Fruit fly (Drosophila melanogaster) whole organism, embryonic: ENCODE data around the gene CG13380.
A peak's percentile ranks its signal among the peaks of the same experiment; 100 is the strongest.

ENCODE experiments used
- Adf1 ChIP-seq: fragments of 200-800 bp; sonication (Bioruptor generic); IDR thresholded peaks from 2 replicates; pipeline ENCODE4 v1.3.6; 2022; ENCODE audit warnings: missing biosample characterization, missing genetic modification characterization
- CG12104 ChIP-seq: fragments of 200-800 bp; sonication (Bioruptor generic); optimal IDR thresholded peaks from 3 replicates; lab custom pipeline; 2016; ENCODE audit warnings: missing biosample characterization, missing genetic modification characterization
- CG12155 ChIP-seq: fragments of 200-800 bp; sonication (Bioruptor generic); optimal IDR thresholded peaks from 3 replicates; lab custom pipeline; 2016; ENCODE audit warnings: missing biosample characterization, missing genetic modification characterization
- CG12391 ChIP-seq: fragments of 200-800 bp; sonication (Bioruptor generic); optimal IDR thresholded peaks from 3 replicates; lab custom pipeline; 2018; ENCODE audit warnings: missing biosample characterization, mild to moderate bottlenecking, missing genetic modification characterization, moderate library complexity
- CG14965 ChIP-seq: fragments of 200-800 bp; sonication (Bioruptor generic); optimal IDR thresholded peaks from 2 replicates; lab custom pipeline; 2016; ENCODE audit warnings: missing biosample characterization, missing genetic modification characterization, borderline replicate concordance
- CG1647 ChIP-seq: fragments of 200-800 bp; sonication (Bioruptor generic); optimal IDR thresholded peaks from 3 replicates; lab custom pipeline; 2016; ENCODE audit warnings: missing biosample characterization, missing genetic modification characterization
- CG16863 ChIP-seq: fragments of 200-800 bp; sonication (Bioruptor generic); optimal IDR thresholded peaks from 3 replicates; lab custom pipeline; 2016; ENCODE audit warnings: missing biosample characterization, missing genetic modification characterization
- CG17186 ChIP-seq: fragments of 200-800 bp; sonication (Bioruptor generic); optimal IDR thresholded peaks from 3 replicates; lab custom pipeline; 2017; ENCODE audit warnings: missing biosample characterization, missing genetic modification reagents, missing genetic modification characterization
- CG17385 ChIP-seq: fragments of 200-800 bp; sonication (Bioruptor generic); optimal IDR thresholded peaks from 3 replicates; lab custom pipeline; 2018; ENCODE audit warnings: missing biosample characterization, mild to moderate bottlenecking, missing genetic modification characterization
- CG1792 ChIP-seq: fragments of 200-800 bp; sonication (Bioruptor generic); optimal IDR thresholded peaks from 2 replicates; lab custom pipeline; 2016; ENCODE audit warnings: missing biosample characterization, missing genetic modification characterization
- CG18476 ChIP-seq: fragments of 200-800 bp; sonication (Bioruptor generic); optimal IDR thresholded peaks from 2 replicates; lab custom pipeline; 2016; ENCODE audit warnings: missing biosample characterization, mild to moderate bottlenecking, missing genetic modification characterization
- CG2129 ChIP-seq: fragments of 200-800 bp; sonication (Bioruptor generic); IDR thresholded peaks from 2 replicates; pipeline ENCODE4 v1.3.6; 2022; ENCODE audit warnings: missing biosample characterization, missing genetic modification characterization; ENCODE audit not compliant: partially characterized antibody
- CG31441 ChIP-seq: fragments of 200-800 bp; sonication (Bioruptor generic); IDR thresholded peaks from 2 replicates; pipeline ENCODE4 v1.3.6; 2022; ENCODE audit warnings: missing biosample characterization, missing genetic modification characterization
- CG4820 ChIP-seq: fragments of 200-800 bp; sonication (Bioruptor generic); optimal IDR thresholded peaks from 3 replicates; lab custom pipeline; 2016; ENCODE audit warnings: missing biosample characterization, missing genetic modification characterization
- CG6791 ChIP-seq: fragments of 200-800 bp; sonication (Bioruptor generic); IDR thresholded peaks from 3 replicates; pipeline ENCODE4 v1.3.6; 2022; ENCODE audit warnings: missing biosample characterization, missing genetic modification characterization; ENCODE audit not compliant: partially characterized antibody
- CG8281 ChIP-seq: fragments of 200-800 bp; sonication (Bioruptor generic); optimal IDR thresholded peaks from 2 replicates; lab custom pipeline; 2018; ENCODE audit warnings: missing biosample characterization, mild to moderate bottlenecking, missing genetic modification characterization, moderate library complexity
- CG8290 ChIP-seq, 3 experiments: fragments of 200-800 bp; sonication (Bioruptor generic); optimal IDR thresholded peaks; 2 replicates each; lab custom pipeline; 2016 to 2019; ENCODE audit warnings: missing biosample characterization in 3 of 3, missing genetic modification characterization in 3 of 3, mild to moderate bottlenecking in 2 of 3, moderate library complexity in 1 of 3
- D19A ChIP-seq: fragments of 200-800 bp; optimal IDR thresholded peaks from 3 replicates; lab custom pipeline; 2019; ENCODE audit warnings: missing biosample characterization, mild to moderate bottlenecking, missing genetic modification characterization, moderate library complexity
- Dip3 ChIP-seq: fragments of 200-800 bp; sonication (Bioruptor generic); optimal IDR thresholded peaks from 3 replicates; lab custom pipeline; 2016; ENCODE audit warnings: missing biosample characterization, missing genetic modification characterization
- Dll ChIP-seq: fragments of 200-800 bp; sonication (Bioruptor generic); IDR thresholded peaks from 4 replicates; pipeline ENCODE4 v1.3.6; 2022; ENCODE audit warnings: missing biosample characterization, missing genetic modification characterization; ENCODE audit not compliant: partially characterized antibody
- Dp ChIP-seq: fragments of 200-800 bp; sonication (Bioruptor generic); optimal IDR thresholded peaks from 2 replicates; lab custom pipeline; 2018; ENCODE audit warnings: missing biosample characterization, mild to moderate bottlenecking, missing genetic modification characterization, moderate library complexity
- Elba2 ChIP-seq: fragments of 200-800 bp; sonication (Bioruptor generic); optimal IDR thresholded peaks from 3 replicates; lab custom pipeline; 2016; ENCODE audit warnings: missing biosample characterization, missing genetic modification characterization
- Ets65A ChIP-seq: fragments of 200-800 bp; sonication (Bioruptor generic); peaks from one replicate; lab custom pipeline; 2016; ENCODE audit warnings: missing biosample characterization, missing genetic modification characterization
- Fer1 ChIP-seq: fragments of 200-800 bp; sonication (Bioruptor generic); optimal IDR thresholded peaks from 2 replicates; lab custom pipeline; 2017; ENCODE audit warnings: missing biosample characterization, mild to moderate bottlenecking, missing genetic modification characterization
- Hr78 ChIP-seq, 2 experiments: fragments of 200-800 bp in 1 of 2; fragments of >200 bp in 1 of 2; sonication (Bioruptor generic) in 1 of 2; optimal IDR thresholded peaks; 2 replicates each; lab custom pipeline; 2017 to 2019; ENCODE audit warnings: missing biosample characterization in 2 of 2, missing genetic modification characterization in 2 of 2, mild to moderate bottlenecking in 1 of 2, moderate library complexity in 1 of 2
- Lhr ChIP-seq: fragments of 200-800 bp; sonication (Bioruptor generic); optimal IDR thresholded peaks from 3 replicates; lab custom pipeline; 2017; ENCODE audit warnings: mild to moderate bottlenecking, missing biosample characterization, missing genetic modification reagents, missing genetic modification characterization
- Lpt ChIP-seq: fragments of >200 bp; optimal IDR thresholded peaks from 2 replicates; lab custom pipeline; 2018; ENCODE audit warnings: missing biosample characterization, missing genetic modification characterization
- Mad ChIP-seq: fragments of 200-800 bp; sonication (Bioruptor generic); optimal IDR thresholded peaks from 2 replicates; lab custom pipeline; 2016; ENCODE audit warnings: missing biosample characterization, missing genetic modification characterization
- Max ChIP-seq: fragments of 200-800 bp; sonication (Bioruptor generic); optimal IDR thresholded peaks from 2 replicates; lab custom pipeline; 2016; ENCODE audit warnings: missing biosample characterization, mild to moderate bottlenecking, missing genetic modification characterization
- Meics ChIP-seq: fragments of 200-800 bp; sonication (Bioruptor generic); optimal IDR thresholded peaks from 2 replicates; lab custom pipeline; 2017; ENCODE audit warnings: missing biosample characterization, mild to moderate bottlenecking, missing genetic modification characterization
- NC2β ChIP-seq: fragments of 200-800 bp; sonication (Bioruptor generic); optimal IDR thresholded peaks from 2 replicates; lab custom pipeline; 2016; ENCODE audit warnings: missing biosample characterization, missing genetic modification characterization
- Nf-YA ChIP-seq: fragments of 200-800 bp; sonication (Bioruptor generic); IDR thresholded peaks from 2 replicates; pipeline ENCODE4 v1.3.6; 2022; ENCODE audit warnings: missing biosample characterization, missing genetic modification characterization
- NfI ChIP-seq: fragments of 200-800 bp; sonication (Bioruptor generic); optimal IDR thresholded peaks from 3 replicates; lab custom pipeline; 2018; ENCODE audit warnings: missing biosample characterization, mild to moderate bottlenecking, missing genetic modification characterization, moderate library complexity
- Ptx1 ChIP-seq: fragments of 200-800 bp; sonication (Bioruptor generic); IDR thresholded peaks from 2 replicates; pipeline ENCODE4 v1.3.6; 2022; ENCODE audit warnings: missing biosample characterization, missing genetic modification characterization
- Sox100B ChIP-seq: fragments of 200-800 bp; sonication (Bioruptor generic); optimal IDR thresholded peaks from 3 replicates; lab custom pipeline; 2018; ENCODE audit warnings: missing biosample characterization, mild to moderate bottlenecking, missing genetic modification characterization
- Sry-δ ChIP-seq: fragments of 200-800 bp; sonication (Bioruptor generic); optimal IDR thresholded peaks from 2 replicates; lab custom pipeline; 2016; ENCODE audit warnings: missing biosample characterization, missing genetic modification characterization
- Taf1 ChIP-seq: fragments of 200-800 bp; sonication (Bioruptor generic); IDR thresholded peaks from 2 replicates; pipeline ENCODE4 v1.3.6; 2022; ENCODE audit warnings: missing biosample characterization, missing genetic modification characterization
- amos ChIP-seq: fragments of 200-800 bp; sonication (Bioruptor generic); IDR thresholded peaks from 2 replicates; pipeline ENCODE4 v1.3.6; 2022; ENCODE audit warnings: missing biosample characterization, missing genetic modification characterization; ENCODE audit not compliant: partially characterized antibody
- caup ChIP-seq: fragments of 200-800 bp; sonication (Bioruptor generic); optimal IDR thresholded peaks from 3 replicates; lab custom pipeline; 2017; ENCODE audit warnings: missing biosample characterization, mild to moderate bottlenecking, missing genetic modification characterization, moderate library complexity; ENCODE audit not compliant: severe bottlenecking
- crp ChIP-seq, 2 experiments: fragments of 200-800 bp; sonication (Bioruptor generic); optimal IDR thresholded peaks; 2 replicates in 1 of 2; 3 replicates in 1 of 2; lab custom pipeline; 2017; ENCODE audit warnings: missing biosample characterization in 2 of 2, missing genetic modification characterization in 2 of 2, mild to moderate bottlenecking in 1 of 2, moderate library complexity in 1 of 2
- dm ChIP-seq: fragments of 200-800 bp; sonication (Bioruptor generic); optimal IDR thresholded peaks from 3 replicates; lab custom pipeline; 2016; ENCODE audit warnings: missing biosample characterization, missing genetic modification characterization
- esg ChIP-seq: fragments of 200-800 bp; sonication (Bioruptor generic); conservative IDR thresholded peaks from 2 replicates; pipeline ENCODE4 v1.3.6; 2022; ENCODE audit warnings: missing biosample characterization, missing genetic modification characterization
- gcm2 ChIP-seq: fragments of 200-800 bp; sonication (Bioruptor generic); optimal IDR thresholded peaks from 2 replicates; lab custom pipeline; 2016; ENCODE audit warnings: missing biosample characterization, missing genetic modification characterization
- gro ChIP-seq: fragments of 200-800 bp; sonication (Bioruptor generic); optimal IDR thresholded peaks from 2 replicates; lab custom pipeline; 2016; ENCODE audit warnings: missing biosample characterization, missing genetic modification characterization
- hth ChIP-seq: fragments of >200 bp; optimal IDR thresholded peaks from 2 replicates; lab custom pipeline; 2017; ENCODE audit warnings: inconsistent platforms
- kay ChIP-seq: fragments of 200-800 bp; sonication (Bioruptor generic); optimal IDR thresholded peaks from 2 replicates; lab custom pipeline; 2016; ENCODE audit warnings: missing biosample characterization, missing genetic modification characterization
- phol ChIP-seq: fragments of 200-800 bp; sonication (Bioruptor generic); optimal IDR thresholded peaks from 3 replicates; lab custom pipeline; 2018; ENCODE audit warnings: missing biosample characterization, mild to moderate bottlenecking, missing genetic modification characterization, moderate library complexity
- trem ChIP-seq: fragments of 200-800 bp; optimal IDR thresholded peaks from 3 replicates; lab custom pipeline; 2019; ENCODE audit warnings: missing biosample characterization, mild to moderate bottlenecking, missing genetic modification characterization, moderate library complexity
- twi ChIP-seq: fragments of 200-800 bp; optimal IDR thresholded peaks from 2 replicates; lab custom pipeline; 2019; ENCODE audit warnings: missing biosample characterization, mild to moderate bottlenecking, missing genetic modification characterization, moderate library complexity
- wek ChIP-seq: fragments of 200-800 bp; sonication (Bioruptor generic); optimal IDR thresholded peaks from 3 replicates; lab custom pipeline; 2018; ENCODE audit warnings: missing biosample characterization, mild to moderate bottlenecking, missing genetic modification characterization, moderate library complexity

Gene CG13380

DNA sequence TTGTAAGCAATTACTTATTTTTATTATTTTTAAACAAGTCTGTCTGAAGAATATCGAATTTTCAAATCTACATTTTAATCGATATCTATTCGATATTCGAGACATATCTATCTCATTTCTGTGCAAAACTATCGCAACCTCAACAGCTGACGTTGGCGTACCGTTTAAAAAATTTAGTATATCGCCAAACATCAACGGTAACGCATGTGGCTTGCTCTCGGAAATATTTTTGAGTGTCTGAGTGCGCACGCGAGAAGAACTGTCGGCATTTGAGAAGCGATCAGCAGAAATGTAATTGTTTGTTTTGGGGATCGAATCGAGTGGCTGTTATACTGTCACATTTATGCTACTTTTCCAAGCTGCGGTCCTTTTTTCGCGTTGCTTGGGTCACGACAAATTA lies 8.0 kb upstream of the CG13380 start, which contains the start of gene MYPT-75D (continued):
- peak; percentile 57 for TF ChIP-seq dm
- TF ChIP-seq Meics = peak; percentile 47
- peak; percentile 57 to 95 for TF ChIP-seq crp (GFP tag; optimal IDR thresholded peaks at IDR 0.05; lab: Kevin White, UChicago)
- no peak for TF ChIP-seq esg (GFP tag; lab: Robert Waterston, UW)
- TF ChIP-seq Elba2 (GFP tag; lab: Kevin White, UChicago) = no peak
- TF ChIP-seq CG1647 (GFP tag; lab: Kevin White, UChicago) = peak; percentile 2
- TF ChIP-seq gro (GFP tag; lab: Kevin White, UChicago) = peak; percentile 80
- TF ChIP-seq NC2β (GFP tag; lab: Kevin White, UChicago) = no peak
- peak; percentile 96 for TF ChIP-seq amos (GFP tag; lab: Robert Waterston, UW)
- TF ChIP-seq D19A (tag; lab: Kevin White, UChicago) = peak; percentile 36
- no peak for TF ChIP-seq Sox100B (GFP tag; lab: Kevin White, UChicago)
- peak in 1 of 2 experiments; percentile 9 for TF ChIP-seq Hr78 (GFP tag; optimal IDR thresholded peaks at IDR 0.05; lab: Kevin White, UChicago)
- no peak for TF ChIP-seq CG12104 (GFP tag; lab: Kevin White, UChicago)
- TF ChIP-seq CG12155 (GFP tag; lab: Kevin White, UChicago) = no peak
- TF ChIP-seq Dll (GFP tag; lab: Robert Waterston, UW) = peak; percentile 91
- peak; percentile 23 for TF ChIP-seq caup (GFP tag; lab: Kevin White, UChicago)
- TF ChIP-seq CG17186 (GFP tag; lab: Kevin White, UChicago) = peak; percentile 55
- TF ChIP-seq CG18476 (GFP tag; lab: Kevin White, UChicago) = no peak
- TF ChIP-seq Lpt (GFP tag; lab: Kevin White, UChicago) = no peak
- TF ChIP-seq Lhr (GFP tag; lab: Kevin White, UChicago) = peak; percentile 12
- TF ChIP-seq wek (GFP tag; lab: Kevin White, UChicago) = peak; percentile 13
- TF ChIP-seq CG8281 (tag; lab: Kevin White, UChicago) = no peak
- TF ChIP-seq NfI (GFP tag; lab: Kevin White, UChicago) = peak; percentile 21
- no peak for TF ChIP-seq CG14965 (GFP tag; lab: Kevin White, UChicago)
- no peak for TF ChIP-seq Max (GFP tag; lab: Kevin White, UChicago)
- TF ChIP-seq Mad (GFP tag; lab: Kevin White, UChicago) = no peak
- peak; percentile 26 for TF ChIP-seq twi (tag; lab: Kevin White, UChicago)
- peak; percentile 16 for TF ChIP-seq CG8290 (GFP tag; optimal IDR thresholded peaks at IDR 0.05; lab: Kevin White, UChicago)
- peak; percentile 22 to 87 for TF ChIP-seq CG8290 (tag; optimal IDR thresholded peaks at IDR 0.05; lab: Kevin White, UChicago)
- no peak for TF ChIP-seq Ets65A
- peak; percentile 45 for TF ChIP-seq Fer1 (GFP tag; lab: Kevin White, UChicago)
- TF ChIP-seq CG2129 (GFP tag; lab: Robert Waterston, UW) = peak; percentile 81
- TF ChIP-seq kay = no peak
- TF ChIP-seq CG31441 (GFP tag; lab: Robert Waterston, UW) = no peak
- peak; percentile 85 for TF ChIP-seq Dp (GFP tag; lab: Kevin White, UChicago)
- peak; percentile 78 for TF ChIP-seq trem (tag; lab: Kevin White, UChicago)
- peak; percentile 75 for TF ChIP-seq Sry-δ (GFP tag; lab: Kevin White, UChicago)
- no peak for TF ChIP-seq hth (lab: Kevin White, UChicago)
- TF ChIP-seq Dip3 (GFP tag; lab: Kevin White, UChicago) = peak; percentile 65
- TF ChIP-seq CG4820 = no peak
- peak; percentile 31 for TF ChIP-seq CG12391
- no peak for TF ChIP-seq CG1792 (GFP tag; lab: Kevin White, UChicago)
- TF ChIP-seq Ptx1 = no peak
- peak; percentile 39; the same call in 1 of the 2 replicates for TF ChIP-seq Adf1 (GFP tag; lab: Robert Waterston, UW)
- TF ChIP-seq Nf-YA (GFP tag; lab: Robert Waterston, UW) = peak; percentile 13; the same call in 1 of the 2 replicates
- peak; percentile 23 for TF ChIP-seq phol
- peak; percentile 17 for TF ChIP-seq CG16863 (GFP tag; lab: Kevin White, UChicago)
- TF ChIP-seq Taf1 = no peak
- peak; percentile 84 for TF ChIP-seq CG6791 (GFP tag; lab: Robert Waterston, UW)
- peak; percentile 1 for TF ChIP-seq gcm2 (GFP tag; lab: Kevin White, UChicago)
- TF ChIP-seq CG17385 = peak; percentile 52
